Fruit fly (Drosophila melanogaster) whole organism, embryonic: Measurements from ENCODE around the gene AP-1sigma.

Experiments used
- Awh ChIP-seq: fragments of 200-800 bp; sonication (Bioruptor generic); IDR thresholded peaks from 2 replicates; pipeline ENCODE4, ENCODE4 v1.3.6; 2022; ENCODE audit warnings: missing biosample characterization, missing genetic modification characterization
- B-H1 ChIP-seq: fragments of 200-800 bp; sonication (Bioruptor generic); IDR thresholded peaks from 3 replicates; pipeline ENCODE4 v1.3.6; 2022; ENCODE audit warnings: missing biosample characterization, missing genetic modification characterization
- BtbVII ChIP-seq: fragments of 200-800 bp; sonication (Bioruptor generic); optimal IDR thresholded peaks from 3 replicates; lab custom pipeline; 2017; ENCODE audit warnings: missing biosample characterization, mild to moderate bottlenecking, missing genetic modification characterization
- CG11093 ChIP-seq: fragments of 200-800 bp; sonication (Bioruptor generic); IDR thresholded peaks from 3 replicates; pipeline ENCODE4 v1.3.6; 2022; ENCODE audit warnings: missing biosample characterization, missing genetic modification characterization
- CG11695 ChIP-seq: fragments of 200-800 bp; sonication (Bioruptor generic); IDR thresholded peaks from 3 replicates; pipeline ENCODE4 v1.3.6; 2022; ENCODE audit warnings: missing biosample characterization, missing genetic modification characterization
- CG12219 ChIP-seq: fragments of 200-800 bp; sonication (Bioruptor generic); optimal IDR thresholded peaks from 3 replicates; lab custom pipeline; 2018; ENCODE audit warnings: missing biosample characterization, mild to moderate bottlenecking, missing genetic modification characterization
- CG13287 ChIP-seq: fragments of 200-800 bp; sonication (Bioruptor generic); IDR thresholded peaks from 2 replicates; pipeline ENCODE4 v1.3.6; 2022; ENCODE audit warnings: missing biosample characterization, missing genetic modification characterization; ENCODE audit not compliant: partially characterized antibody
- CG13624 ChIP-seq: fragments of 200-800 bp; sonication (Bioruptor generic); optimal IDR thresholded peaks from 2 replicates; lab custom pipeline; 2016; ENCODE audit warnings: missing biosample characterization, missing genetic modification characterization
- CG15011 ChIP-seq: fragments of 200-800 bp; sonication (Bioruptor generic); optimal IDR thresholded peaks from 3 replicates; lab custom pipeline; 2018; ENCODE audit warnings: missing biosample characterization, mild to moderate bottlenecking, missing genetic modification characterization
- CG16815 ChIP-seq: fragments of 200-800 bp; sonication (Bioruptor generic); optimal IDR thresholded peaks from 3 replicates; lab custom pipeline; 2017; ENCODE audit warnings: missing biosample characterization, mild to moderate bottlenecking, missing genetic modification characterization
- CG17361 ChIP-seq: fragments of 200-800 bp; sonication (Bioruptor generic); IDR thresholded peaks from 3 replicates; pipeline ENCODE4 v1.3.6; 2022; ENCODE audit warnings: missing biosample characterization, missing genetic modification characterization
- CG17912 ChIP-seq: fragments of 200-800 bp; sonication (Bioruptor generic); optimal IDR thresholded peaks from 2 replicates; lab custom pipeline; 2018; ENCODE audit warnings: missing biosample characterization, mild to moderate bottlenecking, missing genetic modification characterization
- CG18599 ChIP-seq: fragments of 200-800 bp; sonication (Bioruptor generic); optimal IDR thresholded peaks from 3 replicates; lab custom pipeline; 2017; ENCODE audit warnings: missing biosample characterization, missing genetic modification characterization, mild to moderate bottlenecking, moderate library complexity, missing genetic modification reagents
- CG2120 ChIP-seq: fragments of 200-800 bp; sonication (Bioruptor generic); optimal IDR thresholded peaks from 3 replicates; lab custom pipeline; 2016; ENCODE audit warnings: missing biosample characterization, missing genetic modification characterization
- CG2199 ChIP-seq: fragments of 200-800 bp; sonication (Bioruptor generic); IDR thresholded peaks from 3 replicates; pipeline ENCODE4 v1.3.6; 2022; ENCODE audit warnings: missing biosample characterization, missing genetic modification characterization
- CG34422 ChIP-seq: fragments of 200-800 bp; sonication (Bioruptor generic); IDR thresholded peaks from 3 replicates; pipeline ENCODE4 v1.3.6; 2022; ENCODE audit warnings: missing biosample characterization, missing genetic modification characterization
- CG43689 ChIP-seq: fragments of 200-800 bp; sonication (Bioruptor generic); IDR thresholded peaks from 2 replicates; pipeline ENCODE4 v1.3.6; 2022; ENCODE audit warnings: missing biosample characterization, missing genetic modification characterization
- CG9932 ChIP-seq: fragments of 200-800 bp; sonication (Bioruptor generic); IDR thresholded peaks from 2 replicates; pipeline ENCODE4 v1.3.6; 2022; ENCODE audit warnings: missing biosample characterization, missing genetic modification characterization
- Deaf1 ChIP-seq: fragments of 200-800 bp; optimal IDR thresholded peaks from 3 replicates; lab custom pipeline; 2019; ENCODE audit warnings: missing biosample characterization, mild to moderate bottlenecking, missing genetic modification characterization, moderate library complexity
- Ets65A ChIP-seq: fragments of 200-800 bp; sonication (Bioruptor generic); peaks from one replicate; lab custom pipeline; 2016; ENCODE audit warnings: missing biosample characterization, missing genetic modification characterization
- H15 ChIP-seq: fragments of 200-800 bp; sonication (Bioruptor generic); IDR thresholded peaks from 3 replicates; pipeline ENCODE4 v1.3.6; 2022; ENCODE audit warnings: missing biosample characterization, missing genetic modification characterization
- Hand ChIP-seq: fragments of 200-800 bp; sonication (Bioruptor generic); optimal IDR thresholded peaks from 2 replicates; lab custom pipeline; 2017; ENCODE audit warnings: mild to moderate bottlenecking, missing biosample characterization, missing genetic modification reagents, missing genetic modification characterization
- Hey ChIP-seq: fragments of 200-800 bp; sonication (Bioruptor generic); optimal IDR thresholded peaks from 3 replicates; lab custom pipeline; 2018; ENCODE audit warnings: missing biosample characterization, mild to moderate bottlenecking, missing genetic modification characterization
- Oaz ChIP-seq: fragments of 200-800 bp; sonication (Bioruptor generic); IDR thresholded peaks from 2 replicates; pipeline ENCODE4 v1.3.6; 2022; ENCODE audit warnings: missing biosample characterization, missing genetic modification characterization
- Pdp1 ChIP-seq, 2 experiments: fragments of 200-800 bp; sonication (Bioruptor generic); optimal IDR thresholded peaks; 3 replicates each; lab custom pipeline; 2016; ENCODE audit warnings: missing biosample characterization in 2 of 2, missing genetic modification characterization in 2 of 2, mild to moderate bottlenecking in 1 of 2, moderate library complexity in 1 of 2
- Ravus ChIP-seq: fragments of 200-800 bp; sonication (Bioruptor generic); IDR thresholded peaks from 2 replicates; pipeline ENCODE4 v1.3.6; 2022; ENCODE audit warnings: missing biosample characterization, missing genetic modification characterization
- Scr ChIP-seq: fragments of 200-800 bp; sonication (Bioruptor generic); IDR thresholded peaks from 2 replicates; pipeline ENCODE4 v1.3.6; 2022; ENCODE audit warnings: missing biosample characterization, missing genetic modification characterization; ENCODE audit not compliant: partially characterized antibody
- Vsx1 ChIP-seq: fragments of 200-800 bp; sonication (Bioruptor generic); optimal IDR thresholded peaks from 2 replicates; lab custom pipeline; 2017; ENCODE audit warnings: missing biosample characterization, mild to moderate bottlenecking, missing genetic modification characterization, missing genetic modification reagents
- ab ChIP-seq: fragments of 200-800 bp; sonication (Bioruptor generic); optimal IDR thresholded peaks from 2 replicates; lab custom pipeline; 2016; ENCODE audit warnings: missing biosample characterization, missing genetic modification characterization
- aop ChIP-seq: fragments of 200-800 bp; sonication (Bioruptor generic); IDR thresholded peaks from 2 replicates; pipeline ENCODE4 v1.3.6; 2022; ENCODE audit warnings: missing biosample characterization, missing genetic modification characterization
- bab2 ChIP-seq: fragments of 200-800 bp; sonication (Bioruptor generic); optimal IDR thresholded peaks from 2 replicates; lab custom pipeline; 2016; ENCODE audit warnings: missing biosample characterization, missing genetic modification characterization
- croc ChIP-seq: fragments of 200-800 bp; sonication (Bioruptor generic); conservative IDR thresholded peaks from 3 replicates; pipeline ENCODE4 v1.3.6; 2022; ENCODE audit warnings: missing biosample characterization, missing genetic modification characterization
- fd3F ChIP-seq: fragments of 200-800 bp; sonication (Bioruptor generic); optimal IDR thresholded peaks from 2 replicates; lab custom pipeline; 2018; ENCODE audit warnings: missing biosample characterization, mild to moderate bottlenecking, missing genetic modification characterization, moderate library complexity
- fd96Cb ChIP-seq: fragments of 200-800 bp; sonication (Bioruptor generic); optimal IDR thresholded peaks from 2 replicates; lab custom pipeline; 2018; ENCODE audit warnings: missing biosample characterization, mild to moderate bottlenecking, missing genetic modification characterization, moderate library complexity
- grau ChIP-seq: fragments of 200-800 bp; optimal IDR thresholded peaks from 3 replicates; lab custom pipeline; 2019; ENCODE audit warnings: missing biosample characterization, mild to moderate bottlenecking, missing genetic modification characterization, moderate library complexity
- gsb ChIP-seq: fragments of 200-800 bp; sonication (Bioruptor generic); IDR thresholded peaks from 2 replicates; pipeline ENCODE4 v1.3.6; 2022; ENCODE audit warnings: missing biosample characterization, missing genetic modification characterization
- h ChIP-seq: fragments of >200 bp; optimal IDR thresholded peaks from 2 replicates; lab custom pipeline; 2017
- hkb ChIP-seq, 2 experiments: fragments of 200-800 bp in 1 of 2; fragments of >200 bp in 1 of 2; sonication (Bioruptor generic) in 1 of 2; IDR thresholded peaks in 1 of 2; optimal IDR thresholded peaks in 1 of 2; 2 replicates each; pipeline versions ENCODE4 v1.3.6 to Lab custom; 2017 to 2022; ENCODE audit warnings: missing biosample characterization in 1 of 2, missing genetic modification characterization in 1 of 2
- lbe ChIP-seq: fragments of 200-800 bp; sonication (Bioruptor generic); optimal IDR thresholded peaks from 2 replicates; lab custom pipeline; 2016; ENCODE audit warnings: missing biosample characterization, mild to moderate bottlenecking, missing genetic modification characterization
- lilli ChIP-seq: fragments of 200-800 bp; sonication (Bioruptor generic); optimal IDR thresholded peaks from 3 replicates; lab custom pipeline; 2016; ENCODE audit warnings: missing biosample characterization, missing genetic modification characterization
- luna ChIP-seq: fragments of 200-800 bp; sonication (Bioruptor generic); optimal IDR thresholded peaks from 2 replicates; lab custom pipeline; 2016; ENCODE audit warnings: missing biosample characterization, missing genetic modification characterization
- nau ChIP-seq: fragments of 200-800 bp; sonication (Bioruptor generic); optimal IDR thresholded peaks from 3 replicates; lab custom pipeline; 2017; ENCODE audit warnings: missing biosample characterization, mild to moderate bottlenecking, missing genetic modification characterization, missing genetic modification reagents
- nom ChIP-seq: fragments of 200-800 bp; sonication (Bioruptor generic); optimal IDR thresholded peaks from 2 replicates; lab custom pipeline; 2017; ENCODE audit warnings: missing biosample characterization, missing genetic modification characterization, mild to moderate bottlenecking, moderate library complexity, missing genetic modification reagents
- pan ChIP-seq, 4 experiments: fragments of >200 bp in 3 of 4; fragments of 200-800 bp in 1 of 4; sonication (Bioruptor generic) in 1 of 4; optimal IDR thresholded peaks in 3 of 4; IDR thresholded peaks in 1 of 4; 2 replicates each; pipeline versions ENCODE4 v1.3.6 to Lab custom; 2017 to 2022; ENCODE audit warnings: missing biosample characterization in 2 of 4, missing genetic modification characterization in 2 of 4, mixed read lengths in 1 of 4
- ranshi ChIP-seq: fragments of 200-800 bp; sonication (Bioruptor generic); IDR thresholded peaks from 2 replicates; pipeline ENCODE4 v1.3.6; 2022; ENCODE audit warnings: missing biosample characterization, missing genetic modification characterization
- run ChIP-seq: fragments of 200-800 bp; sonication (Bioruptor generic); optimal IDR thresholded peaks from 3 replicates; lab custom pipeline; 2018; ENCODE audit warnings: missing biosample characterization, mild to moderate bottlenecking, missing genetic modification characterization
- scrt ChIP-seq: fragments of 200-800 bp; sonication (Bioruptor generic); optimal IDR thresholded peaks from 2 replicates; lab custom pipeline; 2018; ENCODE audit warnings: missing biosample characterization, mild to moderate bottlenecking, missing genetic modification characterization, moderate library complexity
- sna ChIP-seq: fragments of 200-800 bp; sonication (Bioruptor generic); IDR thresholded peaks from 2 replicates; pipeline ENCODE4 v1.3.6; 2022; ENCODE audit warnings: missing biosample characterization, missing genetic modification characterization; ENCODE audit not compliant: partially characterized antibody
- wor ChIP-seq: fragments of 200-800 bp; sonication (Bioruptor generic); IDR thresholded peaks from 2 replicates; pipeline ENCODE4 v1.3.6; 2022; ENCODE audit warnings: missing biosample characterization, missing genetic modification characterization
- z ChIP-seq: fragments of 200-800 bp; sonication (Bioruptor generic); IDR thresholded peaks from 3 replicates; pipeline ENCODE4 v1.3.6; 2022; ENCODE audit warnings: missing biosample characterization, missing genetic modification characterization

Gene AP-1sigma

DNA sequence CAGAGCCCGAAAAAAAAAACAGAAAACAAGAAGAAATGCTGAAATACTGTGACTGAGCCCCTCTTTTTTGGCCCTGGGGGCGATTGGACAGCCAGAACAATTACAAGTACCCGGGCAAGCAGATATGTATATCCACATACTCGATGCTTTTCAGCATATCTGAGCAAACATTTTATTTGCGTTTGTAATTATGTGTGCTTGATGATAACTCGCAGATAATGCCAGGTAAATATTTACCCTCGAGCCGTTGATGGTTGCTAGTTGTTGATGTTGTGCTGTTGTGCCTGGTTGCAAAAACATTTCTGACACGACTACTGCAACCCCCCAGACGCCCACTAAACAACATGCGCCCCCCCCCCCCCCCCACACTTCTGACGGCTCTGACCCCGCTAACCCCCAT lies 39.1 kb upstream of the AP-1sigma start (continued):
- TF ChIP-seq ranshi (GFP tag; lab: Robert Waterston, UW) (peak; percentile 31; the same call in 1 of the 2 replicates), bab2 (GFP tag; lab: Kevin White, UChicago) (no peak), h (no peak), sna (GFP tag; lab: Robert Waterston, UW) (no peak), Hand (no peak), lilli (GFP tag; lab: Kevin White, UChicago) (no peak), grau (tag; lab: Kevin White, UChicago) (no peak), CG34422 (GFP tag; lab: Robert Waterston, UW) (no peak; the same call in 2 of the 3 replicates), CG2199 (no peak), CG11695 (GFP tag; lab: Robert Waterston, UW) (peak; percentile 40; the same call in 1 of the 3 replicates), Hey (peak; percentile 17), pan (optimal IDR thresholded peaks at IDR 0.05; lab: Kevin White, UChicago) (no peak), pan (GFP tag; optimal IDR thresholded peaks at IDR 0.05 in 1 of 2, IDR thresholded peaks at IDR 0.05 in 1 of 2) (peak in 1 of 2 experiments; percentile 54), aop (GFP tag; lab: Robert Waterston, UW) (no peak), CG13624 (GFP tag; lab: Kevin White, UChicago) (no peak), Scr (GFP tag; lab: Robert Waterston, UW) (no peak), run (tag; lab: Kevin White, UChicago) (peak; percentile 44), nom (GFP tag; lab: Kevin White, UChicago) (peak; percentile 38), croc (GFP tag; lab: Robert Waterston, UW) (no peak), CG16815 (GFP tag; lab: Kevin White, UChicago) (no peak), hkb (optimal IDR thresholded peaks at IDR 0.05; lab: Kevin White, UChicago) (no peak), hkb (GFP tag; IDR thresholded peaks at IDR 0.05; lab: Robert Waterston, UW) (peak; percentile 43; the same call in 1 of the 2 replicates), wor (no peak), CG11093 (GFP tag; lab: Robert Waterston, UW) (no peak), CG17361 (GFP tag; lab: Robert Waterston, UW) (0 out of 3 replicates have a peak, but pooled peaks have one; percentile 16), CG15011 (GFP tag; lab: Kevin White, UChicago) (peak; percentile 55), lbe (GFP tag; lab: Kevin White, UChicago) (no peak), fd96Cb (tag; lab: Kevin White, UChicago) (no peak), Deaf1 (tag; lab: Kevin White, UChicago) (no peak), CG13287 (no peak), CG2120 (no peak), Vsx1 (peak; percentile 63), CG18599 (GFP tag; lab: Kevin White, UChicago) (peak; percentile 74), B-H1 (no peak; the same call in 2 of the 3 replicates), BtbVII (peak; percentile 83), gsb (0 out of 2 replicates have a peak, but pooled peaks have one; percentile 28), Oaz (peak; percentile 26; the same call in 1 of the 2 replicates), scrt (GFP tag; lab: Kevin White, UChicago) (peak; percentile 58), ab (GFP tag; lab: Kevin White, UChicago) (no peak), z (GFP tag; lab: Robert Waterston, UW) (no peak), CG9932 (GFP tag; lab: Robert Waterston, UW) (no peak), CG12219 (GFP tag; lab: Kevin White, UChicago) (peak; percentile 56), Pdp1 (GFP tag; optimal IDR thresholded peaks at IDR 0.05; lab: Kevin White, UChicago) (peak in 1 of 2 experiments; percentile 5), fd3F (no peak), CG43689 (GFP tag; lab: Robert Waterston, UW) (no peak), CG17912 (peak; percentile 48), Ravus (GFP tag; lab: Robert Waterston, UW) (no peak), luna (GFP tag; lab: Kevin White, UChicago) (no peak), Awh (GFP tag; lab: Robert Waterston, UW) (peak; percentile 59; the same call in 1 of the 2 replicates), nau (GFP tag; lab: Kevin White, UChicago) (peak; percentile 79), H15 (no peak), Ets65A (GFP tag; lab: Kevin White, UChicago) (no peak)
